Fruit fly (Drosophila melanogaster) whole organism, adult: Measurements from ENCODE around the gene Eaat2.

Source experiments
- CG11617 ChIP-seq: fragments of 200-800 bp; sonication (Bioruptor generic); optimal IDR thresholded peaks from 2 replicates; lab custom pipeline; 2017; ENCODE audit warnings: mild to moderate bottlenecking, missing biosample characterization, missing genetic modification reagents, missing genetic modification characterization
- CG12768 ChIP-seq: fragments of 200-800 bp; sonication (Bioruptor generic); optimal IDR thresholded peaks from 2 replicates; lab custom pipeline; 2017; ENCODE audit warnings: missing biosample characterization, missing genetic modification characterization, mild to moderate bottlenecking, moderate library complexity, missing genetic modification reagents
- CG14711 ChIP-seq: fragments of 200-800 bp; sonication (Bioruptor generic); optimal IDR thresholded peaks from 2 replicates; lab custom pipeline; 2018; ENCODE audit warnings: missing biosample characterization, mild to moderate bottlenecking, missing genetic modification characterization, moderate library complexity
- CG1620 ChIP-seq: fragments of 200-800 bp; sonication (Bioruptor generic); optimal IDR thresholded peaks from 2 replicates; lab custom pipeline; 2016; ENCODE audit warnings: missing biosample characterization, missing genetic modification characterization
- CG33017 ChIP-seq: fragments of 200-800 bp; sonication (Bioruptor generic); optimal IDR thresholded peaks from 2 replicates; lab custom pipeline; 2018; ENCODE audit warnings: missing biosample characterization, mild to moderate bottlenecking, missing genetic modification characterization, moderate library complexity
- CG5204 ChIP-seq: fragments of 200-800 bp; sonication (Bioruptor generic); optimal IDR thresholded peaks from 2 replicates; lab custom pipeline; 2016; ENCODE audit warnings: missing biosample characterization, missing genetic modification characterization
- CG7045 ChIP-seq: fragments of 200-800 bp; sonication (Bioruptor generic); optimal IDR thresholded peaks from 2 replicates; lab custom pipeline; 2017; ENCODE audit warnings: missing biosample characterization, mild to moderate bottlenecking, missing genetic modification characterization
- CG7101 ChIP-seq: fragments of 200-800 bp; sonication (Bioruptor generic); optimal IDR thresholded peaks from 2 replicates; lab custom pipeline; 2018; ENCODE audit warnings: missing biosample characterization, mild to moderate bottlenecking, missing genetic modification characterization, moderate library complexity
- Clk ChIP-seq: fragments of 200-800 bp; sonication (Bioruptor generic); optimal IDR thresholded peaks from 2 replicates; lab custom pipeline; 2017; ENCODE audit warnings: missing biosample characterization, missing genetic modification characterization
- Crg-1 ChIP-seq: fragments of 200-800 bp; sonication (Bioruptor generic); optimal IDR thresholded peaks from 2 replicates; lab custom pipeline; 2016; ENCODE audit warnings: missing biosample characterization, missing genetic modification characterization
- Hr96 ChIP-seq: fragments of 200-800 bp; sonication (Bioruptor generic); optimal IDR thresholded peaks from 2 replicates; lab custom pipeline; 2016; ENCODE audit warnings: missing biosample characterization, missing genetic modification characterization
- Mnt ChIP-seq: fragments of 200-800 bp; sonication (Bioruptor generic); optimal IDR thresholded peaks from 2 replicates; lab custom pipeline; 2016; ENCODE audit warnings: missing biosample characterization, mild to moderate bottlenecking, missing genetic modification characterization
- bab1 ChIP-seq: fragments of 200-800 bp; sonication (Bioruptor generic); optimal IDR thresholded peaks from 3 replicates; lab custom pipeline; 2019; ENCODE audit warnings: missing biosample characterization, mild to moderate bottlenecking, missing genetic modification characterization, moderate library complexity
- cic ChIP-seq: fragments of 200-800 bp; sonication (Bioruptor generic); optimal IDR thresholded peaks from 2 replicates; lab custom pipeline; 2017; ENCODE audit warnings: missing biosample characterization, mild to moderate bottlenecking, missing genetic modification characterization, moderate library complexity
- cnc ChIP-seq, 2 experiments: fragments of >200 bp; optimal IDR thresholded peaks; 2 replicates each; lab custom pipeline; 2017
- kay ChIP-seq: fragments of 200-800 bp; sonication (Bioruptor generic); peaks from one replicate; lab custom pipeline; 2016; ENCODE audit warnings: missing biosample characterization, missing genetic modification characterization, borderline replicate concordance
- ovo ChIP-seq: fragments of 200-800 bp; sonication (Bioruptor generic); optimal IDR thresholded peaks from 2 replicates; lab custom pipeline; 2016; ENCODE audit warnings: missing biosample characterization, missing genetic modification characterization
- pad ChIP-seq: fragments of 200-800 bp; sonication (Bioruptor generic); optimal IDR thresholded peaks from 3 replicates; lab custom pipeline; 2017; ENCODE audit warnings: missing biosample characterization, missing genetic modification characterization, mild to moderate bottlenecking, moderate library complexity, missing genetic modification reagents
- tj ChIP-seq: fragments of 200-800 bp; sonication (Bioruptor generic); optimal IDR thresholded peaks from 3 replicates; lab custom pipeline; 2017; ENCODE audit warnings: missing biosample characterization, mild to moderate bottlenecking, missing genetic modification characterization, moderate library complexity
- toe ChIP-seq: fragments of 200-800 bp; sonication (Bioruptor generic); optimal IDR thresholded peaks from 2 replicates; lab custom pipeline; 2016; ENCODE audit warnings: missing biosample characterization, missing genetic modification characterization

Eaat2 gene

dm6 chr2L:744295-744694, at the start of gene Eaat2:
Eaat2 (minus strand) TSS chr2L:744395.
- TF ChIP-seq Hr96 (GFP tag; lab: Kevin White, UChicago) = no peak
- no peak for TF ChIP-seq bab1 (GFP tag; lab: Kevin White, UChicago)
- TF ChIP-seq CG7045 = no peak
- TF ChIP-seq Crg-1 = no peak
- no peak for TF ChIP-seq CG14711 (tag; lab: Kevin White, UChicago)
- no peak for TF ChIP-seq tj (GFP tag; lab: Kevin White, UChicago)
- no peak for TF ChIP-seq pad (GFP tag; lab: Kevin White, UChicago)

DNA sequence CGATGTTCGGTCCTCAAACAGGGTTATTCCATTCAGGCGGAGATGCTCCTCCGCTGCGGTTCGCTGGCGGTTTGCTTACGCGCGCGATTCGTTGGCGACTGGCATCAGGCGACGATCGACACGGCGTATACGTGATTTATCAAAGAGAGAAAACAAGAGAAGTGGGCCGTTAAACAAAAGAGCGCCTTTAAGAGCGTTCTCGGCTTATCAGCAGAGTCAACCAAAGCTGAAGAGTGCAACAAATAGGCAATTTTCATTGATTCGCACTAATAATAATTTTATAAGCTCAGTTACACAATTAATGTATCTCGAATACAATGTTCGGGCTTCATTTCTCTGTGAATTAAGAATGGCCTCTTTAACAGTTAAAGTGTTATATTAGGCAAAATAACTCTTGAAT, 46.5 kb upstream of the Eaat2 start, which contains the start of gene Pkg21D:
Gene Pkg21D, minus strand, starts transcription at position 101 of the 400 bp plus-strand sequence.
- TF ChIP-seq CG1620 (GFP tag; lab: Kevin White, UChicago) (no peak), Clk (no peak), CG33017 (no peak), CG7045 (no peak), CG14711 (tag; lab: Kevin White, UChicago) (no peak), ovo (no peak), bab1 (GFP tag; lab: Kevin White, UChicago) (no peak), CG12768 (GFP tag; lab: Kevin White, UChicago) (no peak), cic (GFP tag; lab: Kevin White, UChicago) (no peak), CG5204 (GFP tag; lab: Kevin White, UChicago) (no peak), toe (GFP tag; lab: Kevin White, UChicago) (no peak)

dm6 chr2L:789966-790365, 45.8 kb upstream of the Eaat2 start:
- no peak for TF ChIP-seq tj (GFP tag; lab: Kevin White, UChicago)
- peak; percentile 42 for TF ChIP-seq pad (GFP tag; lab: Kevin White, UChicago)
- TF ChIP-seq CG12768 (GFP tag; lab: Kevin White, UChicago) = peak; percentile 38

- TF ChIP-seq CG33017 = no peak
- TF ChIP-seq Crg-1 = no peak
- no peak for TF ChIP-seq cic (GFP tag; lab: Kevin White, UChicago)
- TF ChIP-seq CG12768 (GFP tag; lab: Kevin White, UChicago) = no peak
- no peak for TF ChIP-seq cnc (optimal IDR thresholded peaks at IDR 0.05; lab: Kevin White, UChicago)
- TF ChIP-seq Mnt (GFP tag; lab: Kevin White, UChicago) = no peak
- no peak for TF ChIP-seq CG14711 (tag; lab: Kevin White, UChicago)
These were observed 39.8 kb upstream of the Eaat2 start, which contains the start of gene CG3544 for dm6 chr2L:784036-784435. CG3544 (plus strand) TSS chr2L:784336.

DNA sequence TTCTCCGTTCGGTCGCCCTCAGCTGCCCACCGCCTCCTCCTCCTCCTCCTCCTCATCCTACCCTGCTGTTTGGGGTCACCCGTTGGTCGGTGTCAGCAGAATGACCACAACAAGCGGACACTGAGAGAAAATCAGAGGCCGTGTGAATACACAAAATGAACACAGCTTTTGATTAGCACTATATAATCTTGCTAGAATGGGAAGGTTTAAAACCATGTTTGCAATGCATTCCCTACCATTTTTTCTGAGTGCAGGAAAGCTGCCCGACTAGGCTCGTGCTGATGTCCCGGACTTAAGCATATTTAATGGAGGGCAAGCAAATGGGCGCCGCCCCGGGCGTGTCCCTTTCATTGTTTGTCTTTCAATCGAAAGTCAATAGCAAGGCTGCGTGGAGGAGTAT, 36.7 kb upstream of the Eaat2 start:
- TF ChIP-seq CG5204 (GFP tag; lab: Kevin White, UChicago) = no peak
- no peak for TF ChIP-seq Clk
- no peak for TF ChIP-seq CG7045
- TF ChIP-seq Hr96 (GFP tag; lab: Kevin White, UChicago) = no peak
- no peak for TF ChIP-seq tj (GFP tag; lab: Kevin White, UChicago)
- TF ChIP-seq CG12768 (GFP tag; lab: Kevin White, UChicago) = no peak
- no peak for TF ChIP-seq Crg-1
- no peak for TF ChIP-seq kay
- no peak for TF ChIP-seq CG14711 (tag; lab: Kevin White, UChicago)
- no peak for TF ChIP-seq toe (GFP tag; lab: Kevin White, UChicago)
- no peak for TF ChIP-seq cnc (optimal IDR thresholded peaks at IDR 0.05; lab: Kevin White, UChicago)
- TF ChIP-seq bab1 (GFP tag; lab: Kevin White, UChicago) = no peak
- TF ChIP-seq CG7101 (tag; lab: Kevin White, UChicago) = no peak
- TF ChIP-seq cic (GFP tag; lab: Kevin White, UChicago) = no peak
- no peak for TF ChIP-seq CG1620 (GFP tag; lab: Kevin White, UChicago)
- no peak for TF ChIP-seq CG11617
- TF ChIP-seq Mnt (GFP tag; lab: Kevin White, UChicago) = no peak
- no peak for TF ChIP-seq CG33017
- no peak for TF ChIP-seq pad (GFP tag; lab: Kevin White, UChicago)

DNA sequence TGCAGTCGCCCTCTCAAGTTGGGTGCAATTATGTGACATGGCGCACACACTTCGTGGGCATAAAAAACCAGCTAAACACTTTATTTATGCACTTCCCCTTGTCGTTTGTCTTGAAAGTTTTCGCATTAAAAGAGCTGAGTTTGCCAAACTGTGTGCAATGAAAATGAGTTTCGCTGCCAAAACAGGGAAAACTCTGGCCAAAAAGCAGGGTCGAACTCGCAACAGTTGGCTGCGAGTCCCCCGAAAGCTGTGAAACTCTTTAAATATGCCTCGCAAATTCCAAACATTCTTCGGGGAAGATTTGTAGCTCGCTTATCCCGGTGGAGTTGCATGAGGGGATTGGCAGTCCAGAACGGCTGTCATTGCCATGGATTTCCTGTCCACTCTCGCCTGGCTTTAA, 36.0 kb upstream of the Eaat2 start, which contains the start of gene Gr21a:
Gene Gr21a, plus strand, starts transcription at position 301 of the 400 bp plus-strand sequence.
- TF ChIP-seq Clk (no peak), Mnt (GFP tag; lab: Kevin White, UChicago) (no peak), CG7045 (no peak), CG5204 (GFP tag; lab: Kevin White, UChicago) (no peak), CG1620 (GFP tag; lab: Kevin White, UChicago) (no peak), CG14711 (tag; lab: Kevin White, UChicago) (no peak), kay (no peak), CG12768 (GFP tag; lab: Kevin White, UChicago) (no peak)

dm6 chr2L:779123-779584, 35.0 kb upstream of the Eaat2 start, which contains the start of gene CG13947:
CG13947 (plus strand) TSS chr2L:779173.
- TF ChIP-seq CG7045 (no peak), Hr96 (GFP tag; lab: Kevin White, UChicago) (no peak), CG7101 (tag; lab: Kevin White, UChicago) (no peak), tj (GFP tag; lab: Kevin White, UChicago) (no peak), bab1 (GFP tag; lab: Kevin White, UChicago) (no peak), Crg-1 (no peak), cnc (optimal IDR thresholded peaks at IDR 0.05; lab: Kevin White, UChicago) (no peak), CG5204 (GFP tag; lab: Kevin White, UChicago) (no peak), CG33017 (no peak), toe (GFP tag; lab: Kevin White, UChicago) (no peak), CG11617 (no peak), pad (GFP tag; lab: Kevin White, UChicago) (no peak), Clk (no peak), Mnt (GFP tag; lab: Kevin White, UChicago) (no peak), CG1620 (GFP tag; lab: Kevin White, UChicago) (no peak)
